Fruit fly (Drosophila melanogaster) whole organism, embryonic: ENCODE measurements around the gene CG6607.

ENCODE experiments used
- Atf6 ChIP-seq: fragments of 200-800 bp; sonication (Bioruptor generic); IDR thresholded peaks from 2 replicates; pipeline ENCODE4 v1.3.6; 2022; ENCODE audit warnings: missing biosample characterization, missing genetic modification characterization
- Bgb ChIP-seq: fragments of 200-800 bp; sonication (Bioruptor generic); IDR thresholded peaks from 2 replicates; pipeline ENCODE4 v1.3.6; 2022; ENCODE audit warnings: missing biosample characterization, missing genetic modification characterization; ENCODE audit not compliant: partially characterized antibody
- CG10209 ChIP-seq: fragments of 200-800 bp; sonication (Bioruptor generic); optimal IDR thresholded peaks from 3 replicates; lab custom pipeline; 2017; ENCODE audit warnings: missing biosample characterization, mild to moderate bottlenecking, missing genetic modification characterization, missing genetic modification reagents
- CG12391 ChIP-seq: fragments of 200-800 bp; sonication (Bioruptor generic); optimal IDR thresholded peaks from 3 replicates; lab custom pipeline; 2018; ENCODE audit warnings: missing biosample characterization, mild to moderate bottlenecking, missing genetic modification characterization, moderate library complexity
- CG12769 ChIP-seq: fragments of 200-800 bp; sonication (Bioruptor generic); optimal IDR thresholded peaks from 2 replicates; lab custom pipeline; 2019; ENCODE audit warnings: missing biosample characterization, mild to moderate bottlenecking, missing genetic modification characterization, moderate library complexity
- CG13894 ChIP-seq: fragments of 200-800 bp; sonication (Bioruptor generic); optimal IDR thresholded peaks from 3 replicates; lab custom pipeline; 2018; ENCODE audit warnings: missing biosample characterization, mild to moderate bottlenecking, missing genetic modification characterization, moderate library complexity
- CG14860 ChIP-seq: fragments of 200-800 bp; sonication (Bioruptor generic); IDR thresholded peaks from 3 replicates; pipeline ENCODE4 v1.3.6; 2022; ENCODE audit warnings: missing biosample characterization, missing genetic modification characterization; ENCODE audit not compliant: partially characterized antibody
- CG1529 ChIP-seq: fragments of 200-800 bp; sonication (Bioruptor generic); optimal IDR thresholded peaks from 3 replicates; lab custom pipeline; 2018; ENCODE audit warnings: missing biosample characterization, missing genetic modification characterization
- CG1602 ChIP-seq: fragments of 200-800 bp; sonication (Bioruptor generic); optimal IDR thresholded peaks from 3 replicates; lab custom pipeline; 2016; ENCODE audit warnings: missing biosample characterization, missing genetic modification characterization
- CG16815 ChIP-seq: fragments of 200-800 bp; sonication (Bioruptor generic); optimal IDR thresholded peaks from 3 replicates; lab custom pipeline; 2017; ENCODE audit warnings: missing biosample characterization, mild to moderate bottlenecking, missing genetic modification characterization
- CG17328 ChIP-seq: fragments of 200-800 bp; sonication (Bioruptor generic); IDR thresholded peaks from 2 replicates; pipeline ENCODE4 v1.3.6; 2022; ENCODE audit warnings: missing biosample characterization, missing genetic modification characterization
- CG18011 ChIP-seq: fragments of 200-800 bp; sonication (Bioruptor generic); optimal IDR thresholded peaks from 2 replicates; lab custom pipeline; 2017; ENCODE audit warnings: missing biosample characterization, missing genetic modification characterization, mild to moderate bottlenecking, moderate library complexity, missing genotype
- CG3726 ChIP-seq: fragments of 200-800 bp; sonication (Bioruptor generic); IDR thresholded peaks from 3 replicates; pipeline ENCODE4, ENCODE4 v1.3.6; 2022; ENCODE audit warnings: missing biosample characterization, missing genetic modification characterization
- CG5245 ChIP-seq: fragments of 200-800 bp; sonication (Bioruptor generic); optimal IDR thresholded peaks from 3 replicates; lab custom pipeline; 2016; ENCODE audit warnings: missing biosample characterization, missing genetic modification characterization
- CG6791 ChIP-seq: fragments of 200-800 bp; sonication (Bioruptor generic); IDR thresholded peaks from 3 replicates; pipeline ENCODE4 v1.3.6; 2022; ENCODE audit warnings: missing biosample characterization, missing genetic modification characterization; ENCODE audit not compliant: partially characterized antibody
- CG7786 ChIP-seq: fragments of 200-800 bp; sonication (Bioruptor generic); optimal IDR thresholded peaks from 2 replicates; lab custom pipeline; 2016; ENCODE audit warnings: missing biosample characterization, missing genetic modification characterization
- CG7928 ChIP-seq: fragments of 200-800 bp; sonication (Bioruptor generic); optimal IDR thresholded peaks from 2 replicates; lab custom pipeline; 2017; ENCODE audit warnings: missing biosample characterization, mild to moderate bottlenecking, missing genetic modification characterization
- CG8359 ChIP-seq: fragments of 200-800 bp; sonication (Bioruptor generic); optimal IDR thresholded peaks from 2 replicates; lab custom pipeline; 2017; ENCODE audit warnings: missing biosample characterization, mild to moderate bottlenecking, missing genetic modification characterization, borderline replicate concordance
- CG8944 ChIP-seq: fragments of 200-800 bp; sonication (Bioruptor generic); optimal IDR thresholded peaks from 3 replicates; lab custom pipeline; 2016; ENCODE audit warnings: missing biosample characterization, missing genetic modification characterization
- HHEX ChIP-seq: fragments of 200-800 bp; sonication (Bioruptor generic); optimal IDR thresholded peaks from 3 replicates; lab custom pipeline; 2017; ENCODE audit warnings: missing biosample characterization, mild to moderate bottlenecking, missing genetic modification characterization, missing genetic modification reagents
- HmgD ChIP-seq: fragments of 200-800 bp; sonication (Bioruptor generic); optimal IDR thresholded peaks from 3 replicates; lab custom pipeline; 2016; ENCODE audit warnings: missing biosample characterization, missing genetic modification characterization
- Hr39 ChIP-seq: fragments of >200 bp; optimal IDR thresholded peaks from 2 replicates; lab custom pipeline; 2017
- Hr51 ChIP-seq, 2 experiments: fragments of 200-800 bp; sonication (Bioruptor generic); optimal IDR thresholded peaks; 2 replicates in 1 of 2; 3 replicates in 1 of 2; lab custom pipeline; 2016 to 2018; ENCODE audit warnings: missing biosample characterization in 2 of 2, missing genetic modification characterization in 2 of 2, mild to moderate bottlenecking in 1 of 2, moderate library complexity in 1 of 2
- Oaz ChIP-seq: fragments of 200-800 bp; sonication (Bioruptor generic); IDR thresholded peaks from 2 replicates; pipeline ENCODE4 v1.3.6; 2022; ENCODE audit warnings: missing biosample characterization, missing genetic modification characterization
- Opbp ChIP-seq: fragments of 200-800 bp; sonication (Bioruptor generic); IDR thresholded peaks from 3 replicates; pipeline ENCODE4 v1.3.6; 2022; ENCODE audit warnings: missing biosample characterization, missing genetic modification characterization; ENCODE audit not compliant: partially characterized antibody
- Scr ChIP-seq: fragments of 200-800 bp; sonication (Bioruptor generic); IDR thresholded peaks from 2 replicates; pipeline ENCODE4 v1.3.6; 2022; ENCODE audit warnings: missing biosample characterization, missing genetic modification characterization; ENCODE audit not compliant: partially characterized antibody
- amos ChIP-seq: fragments of 200-800 bp; sonication (Bioruptor generic); IDR thresholded peaks from 2 replicates; pipeline ENCODE4 v1.3.6; 2022; ENCODE audit warnings: missing biosample characterization, missing genetic modification characterization; ENCODE audit not compliant: partially characterized antibody
- az2 ChIP-seq: fragments of 200-800 bp; sonication (Bioruptor generic); optimal IDR thresholded peaks from 3 replicates; lab custom pipeline; 2016; ENCODE audit warnings: missing biosample characterization, missing genetic modification characterization
- br ChIP-seq: fragments of >200 bp; optimal IDR thresholded peaks from 2 replicates; lab custom pipeline; 2017
- btn ChIP-seq: fragments of 200-800 bp; sonication (Bioruptor generic); optimal IDR thresholded peaks from 2 replicates; lab custom pipeline; 2016; ENCODE audit warnings: missing biosample characterization, missing genetic modification characterization
- cato ChIP-seq: fragments of 200-800 bp; sonication (Bioruptor generic); optimal IDR thresholded peaks from 2 replicates; lab custom pipeline; 2016; ENCODE audit warnings: missing biosample characterization, missing genetic modification characterization, borderline replicate concordance
- chinmo ChIP-seq: fragments of 200-800 bp; sonication (Bioruptor generic); IDR thresholded peaks from 4 replicates; pipeline ENCODE4 v1.3.6; 2022; ENCODE audit warnings: missing biosample characterization, missing genetic modification characterization; ENCODE audit not compliant: partially characterized antibody
- danr ChIP-seq: fragments of 200-800 bp; sonication (Bioruptor generic); IDR thresholded peaks from 2 replicates; pipeline ENCODE4 v1.3.6; 2022; ENCODE audit warnings: missing biosample characterization, missing genetic modification characterization
- dysf ChIP-seq: fragments of 200-800 bp; sonication (Bioruptor generic); IDR thresholded peaks from 3 replicates; pipeline ENCODE4 v1.3.6; 2022; ENCODE audit warnings: missing biosample characterization, missing genetic modification characterization
- ham ChIP-seq: fragments of 200-800 bp; sonication (Bioruptor generic); IDR thresholded peaks from 2 replicates; pipeline ENCODE4 v1.3.6; 2022; ENCODE audit warnings: missing biosample characterization, missing genetic modification characterization
- lov ChIP-seq, 2 experiments: fragments of 200-800 bp in 1 of 2; fragments of >200 bp in 1 of 2; sonication (Bioruptor generic) in 1 of 2; IDR thresholded peaks in 1 of 2; optimal IDR thresholded peaks in 1 of 2; 2 replicates in 1 of 2; 3 replicates in 1 of 2; pipeline versions ENCODE4 v1.3.6 to Lab custom; 2017 to 2022; ENCODE audit warnings: missing biosample characterization in 1 of 2, missing genetic modification characterization in 1 of 2
- mam ChIP-seq: fragments of 200-800 bp; sonication (Bioruptor generic); optimal IDR thresholded peaks from 3 replicates; lab custom pipeline; 2016; ENCODE audit warnings: missing biosample characterization, missing genetic modification characterization
- onecut ChIP-seq: fragments of 200-800 bp; sonication (Bioruptor generic); IDR thresholded peaks from 2 replicates; pipeline ENCODE4 v1.3.6; 2022; ENCODE audit warnings: missing biosample characterization, missing genetic modification characterization
- pan ChIP-seq, 4 experiments: fragments of >200 bp in 3 of 4; fragments of 200-800 bp in 1 of 4; sonication (Bioruptor generic) in 1 of 4; optimal IDR thresholded peaks in 3 of 4; IDR thresholded peaks in 1 of 4; 2 replicates each; pipeline versions ENCODE4 v1.3.6 to Lab custom; 2017 to 2022; ENCODE audit warnings: missing biosample characterization in 2 of 4, missing genetic modification characterization in 2 of 4, mixed read lengths in 1 of 4
- scrt ChIP-seq: fragments of 200-800 bp; sonication (Bioruptor generic); optimal IDR thresholded peaks from 2 replicates; lab custom pipeline; 2018; ENCODE audit warnings: missing biosample characterization, mild to moderate bottlenecking, missing genetic modification characterization, moderate library complexity
- sd ChIP-seq: fragments of 200-800 bp; sonication (Bioruptor generic); optimal IDR thresholded peaks from 3 replicates; lab custom pipeline; 2018; ENCODE audit warnings: missing biosample characterization, mild to moderate bottlenecking, missing genetic modification characterization, moderate library complexity
- sens ChIP-seq: fragments of 200-800 bp; sonication (Bioruptor generic); peaks from one replicate; lab custom pipeline; 2016; ENCODE audit warnings: missing biosample characterization, missing genetic modification characterization
- vfl ChIP-seq: fragments of 200-800 bp; sonication (Bioruptor generic); optimal IDR thresholded peaks from 2 replicates; lab custom pipeline; 2016; ENCODE audit warnings: missing biosample characterization, missing genetic modification characterization
- vnd ChIP-seq: fragments of 200-800 bp; sonication (Bioruptor generic); IDR thresholded peaks from 3 replicates; pipeline ENCODE4 v1.3.6; 2022; ENCODE audit warnings: missing biosample characterization, missing genetic modification characterization; ENCODE audit not compliant: partially characterized antibody
- z ChIP-seq: fragments of 200-800 bp; sonication (Bioruptor generic); IDR thresholded peaks from 3 replicates; pipeline ENCODE4 v1.3.6; 2022; ENCODE audit warnings: missing biosample characterization, missing genetic modification characterization
- zf30C ChIP-seq: fragments of 200-800 bp; sonication (Bioruptor generic); optimal IDR thresholded peaks from 3 replicates; lab custom pipeline; 2018; ENCODE audit warnings: missing biosample characterization, mild to moderate bottlenecking, missing genetic modification characterization

The CG6607 gene

dm6 chr3R:24549834-24550233 is 22.0 kb downstream of the CG6607 start (continued):
- TF ChIP-seq HHEX (GFP tag; lab: Kevin White, UChicago) (no peak), onecut (GFP tag; lab: Robert Waterston, UW) (no peak), z (GFP tag; lab: Robert Waterston, UW) (peak; percentile 70; the same call in 1 of the 3 replicates), CG18011 (no peak), Scr (GFP tag; lab: Robert Waterston, UW) (no peak), cato (no peak), CG17328 (GFP tag; lab: Robert Waterston, UW) (no peak), HmgD (no peak), CG3726 (GFP tag; lab: Robert Waterston, UW) (no peak)

- TF ChIP-seq sd (tag; lab: Kevin White, UChicago) (peak; percentile 86), CG7928 (GFP tag; lab: Kevin White, UChicago) (no peak), CG16815 (GFP tag; lab: Kevin White, UChicago) (no peak), CG7786 (GFP tag; lab: Kevin White, UChicago) (no peak), CG12769 (tag; lab: Kevin White, UChicago) (peak; percentile 34), sens (peak; percentile 39), mam (GFP tag; lab: Kevin White, UChicago) (no peak), chinmo (GFP tag; lab: Robert Waterston, UW) (0 out of 4 replicates have a peak, but pooled peaks have one; percentile 68), Oaz (no peak), scrt (GFP tag; lab: Kevin White, UChicago) (peak; percentile 50), lov (optimal IDR thresholded peaks at IDR 0.05; lab: Kevin White, UChicago) (no peak), lov (GFP tag; IDR thresholded peaks at IDR 0.05; lab: Robert Waterston, UW) (no peak), Atf6 (GFP tag; lab: Robert Waterston, UW) (0 out of 2 replicates have a peak, but pooled peaks have one; percentile 23)
- TF ChIP-seq, all 482 proteins: peak for 6
Measured at dm6 chr3R:24550802-24551391, 23.1 kb downstream of the CG6607 start.

dm6 chr3R:24555150-24555549 is 27.3 kb downstream of the CG6607 start:
- TF ChIP-seq amos (GFP tag; lab: Robert Waterston, UW) (peak; percentile 82; the same call in 1 of the 2 replicates), CG1602 (GFP tag; lab: Kevin White, UChicago) (no peak), dysf (GFP tag; lab: Robert Waterston, UW) (no peak), ham (GFP tag; lab: Robert Waterston, UW) (no peak), CG8944 (GFP tag; lab: Kevin White, UChicago) (no peak), CG13894 (tag; lab: Kevin White, UChicago) (no peak), zf30C (GFP tag; lab: Kevin White, UChicago) (no peak), pan (optimal IDR thresholded peaks at IDR 0.05; lab: Kevin White, UChicago) (no peak), pan (GFP tag; optimal IDR thresholded peaks at IDR 0.05 in 1 of 2, IDR thresholded peaks at IDR 0.05 in 1 of 2) (no peak), Hr39 (lab: Kevin White, UChicago) (no peak), Bgb (GFP tag; lab: Robert Waterston, UW) (peak; percentile 59), CG1529 (GFP tag; lab: Kevin White, UChicago) (no peak), CG14860 (GFP tag; lab: Robert Waterston, UW) (peak; percentile 58; the same call in 1 of the 3 replicates), danr (GFP tag; lab: Robert Waterston, UW) (no peak), CG12391 (tag; lab: Kevin White, UChicago) (no peak), Hr51 (GFP tag; optimal IDR thresholded peaks at IDR 0.05; lab: Kevin White, UChicago) (no peak), az2 (no peak), CG10209 (GFP tag; lab: Kevin White, UChicago) (no peak), btn (no peak), CG5245 (GFP tag; lab: Kevin White, UChicago) (no peak), vfl (GFP tag; lab: Kevin White, UChicago) (no peak), Opbp (GFP tag; lab: Robert Waterston, UW) (peak; percentile 67; the same call in 2 of the 3 replicates), Scr (GFP tag; lab: Robert Waterston, UW) (peak; percentile 62), CG6791 (peak; percentile 82), vnd (GFP tag; lab: Robert Waterston, UW) (peak; percentile 25; the same call in 1 of the 3 replicates), CG12769 (tag; lab: Kevin White, UChicago) (no peak), CG8359 (no peak), br (no peak)
